Fruit fly (Drosophila melanogaster) whole organism, wandering third instar larva: ENCODE data around the gene CG5149.

Experiments
- Hr83 ChIP-seq: fragments of 200-300 bp; sonication (Bioruptor generic); optimal IDR thresholded peaks from 2 replicates; lab custom pipeline; 2016; ENCODE audit warnings: missing biosample characterization, mild to moderate bottlenecking, missing genetic modification characterization, moderate library complexity; ENCODE audit not compliant: poor library complexity, severe bottlenecking
- dsf ChIP-seq: sonication (Bioruptor generic); optimal IDR thresholded peaks from 2 replicates; lab custom pipeline; 2016; ENCODE audit warnings: missing biosample characterization, missing genetic modification characterization, borderline replicate concordance
- ey ChIP-seq: fragments of 200-800 bp; sonication (Bioruptor generic); optimal IDR thresholded peaks from 2 replicates; lab custom pipeline; 2016; ENCODE audit warnings: missing biosample characterization, missing genetic modification characterization
- pan ChIP-seq: fragments of >200 bp; optimal IDR thresholded peaks from 2 replicates; lab custom pipeline; 2017

- TF ChIP-seq Hr83 (GFP tag; lab: Kevin White, UChicago) (no peak), pan (lab: Kevin White, UChicago) (no peak), ey (GFP tag; lab: Kevin White, UChicago) (peak; percentile 74), dsf (GFP tag; lab: Kevin White, UChicago) (no peak)
Measured at dm6 chr2L:7396962-7397361, 8.9 kb upstream of the CG5149 start.
